Fruit fly (Drosophila melanogaster) whole organism, embryonic: ENCODE data around the gene mRpL39.

ENCODE experiments used
- Asciz ChIP-seq: fragments of 200-800 bp; sonication (Bioruptor generic); optimal IDR thresholded peaks from 2 replicates; lab custom pipeline; 2017; ENCODE audit warnings: missing biosample characterization, mild to moderate bottlenecking, missing genetic modification characterization, missing genetic modification reagents
- Atf-2 ChIP-seq: fragments of 200-800 bp; sonication (Bioruptor generic); optimal IDR thresholded peaks from 2 replicates; lab custom pipeline; 2016; ENCODE audit warnings: missing biosample characterization, missing genetic modification characterization
- CG10543 ChIP-seq: fragments of 200-800 bp; sonication (Bioruptor generic); optimal IDR thresholded peaks from 3 replicates; lab custom pipeline; 2017; ENCODE audit warnings: missing biosample characterization, mild to moderate bottlenecking, missing genetic modification characterization, moderate library complexity
- CG12104 ChIP-seq: fragments of 200-800 bp; sonication (Bioruptor generic); optimal IDR thresholded peaks from 3 replicates; lab custom pipeline; 2016; ENCODE audit warnings: missing biosample characterization, missing genetic modification characterization
- CG15011 ChIP-seq: fragments of 200-800 bp; sonication (Bioruptor generic); optimal IDR thresholded peaks from 3 replicates; lab custom pipeline; 2018; ENCODE audit warnings: missing biosample characterization, mild to moderate bottlenecking, missing genetic modification characterization
- CG17568 ChIP-seq: fragments of 200-800 bp; sonication (Bioruptor generic); optimal IDR thresholded peaks from 2 replicates; lab custom pipeline; 2018; ENCODE audit warnings: missing biosample characterization, mild to moderate bottlenecking, missing genetic modification characterization, moderate library complexity
- CG2712 ChIP-seq: fragments of 200-800 bp; optimal IDR thresholded peaks from 3 replicates; lab custom pipeline; 2019; ENCODE audit warnings: missing biosample characterization, mild to moderate bottlenecking, missing genetic modification characterization, moderate library complexity
- CG42726 ChIP-seq: fragments of 200-800 bp; sonication (Bioruptor generic); IDR thresholded peaks from 2 replicates; pipeline ENCODE4 v1.3.6; 2022; ENCODE audit warnings: missing biosample characterization, missing genetic modification characterization; ENCODE audit not compliant: partially characterized antibody
- CG6175 ChIP-seq: fragments of 200-800 bp; sonication (Bioruptor generic); IDR thresholded peaks from 3 replicates; pipeline ENCODE4 v1.3.6; 2022; ENCODE audit warnings: missing biosample characterization, missing genetic modification characterization
- CG6791 ChIP-seq: fragments of 200-800 bp; sonication (Bioruptor generic); IDR thresholded peaks from 3 replicates; pipeline ENCODE4 v1.3.6; 2022; ENCODE audit warnings: missing biosample characterization, missing genetic modification characterization; ENCODE audit not compliant: partially characterized antibody
- CG7786 ChIP-seq: fragments of 200-800 bp; sonication (Bioruptor generic); optimal IDR thresholded peaks from 2 replicates; lab custom pipeline; 2016; ENCODE audit warnings: missing biosample characterization, missing genetic modification characterization
- CG8290 ChIP-seq, 3 experiments: fragments of 200-800 bp; sonication (Bioruptor generic); optimal IDR thresholded peaks; 2 replicates each; lab custom pipeline; 2016 to 2019; ENCODE audit warnings: missing biosample characterization in 3 of 3, missing genetic modification characterization in 3 of 3, mild to moderate bottlenecking in 2 of 3, moderate library complexity in 1 of 3
- CG8388 ChIP-seq: fragments of 200-800 bp; sonication (Bioruptor generic); optimal IDR thresholded peaks from 2 replicates; lab custom pipeline; 2019; ENCODE audit warnings: missing biosample characterization, mild to moderate bottlenecking, missing genetic modification characterization, moderate library complexity
- CG9932 ChIP-seq: fragments of 200-800 bp; sonication (Bioruptor generic); IDR thresholded peaks from 2 replicates; pipeline ENCODE4 v1.3.6; 2022; ENCODE audit warnings: missing biosample characterization, missing genetic modification characterization
- CHES-1-like ChIP-seq: fragments of 200-800 bp; sonication (Bioruptor generic); optimal IDR thresholded peaks from 2 replicates; lab custom pipeline; 2016; ENCODE audit warnings: missing biosample characterization, missing genetic modification characterization
- ERR ChIP-seq: fragments of 200-800 bp; sonication (Bioruptor generic); optimal IDR thresholded peaks from 2 replicates; lab custom pipeline; 2016; ENCODE audit warnings: missing biosample characterization, missing genetic modification characterization
- Hr39 ChIP-seq: fragments of >200 bp; optimal IDR thresholded peaks from 2 replicates; lab custom pipeline; 2017
- MBD-R2 ChIP-seq: fragments of 200-800 bp; sonication (Bioruptor generic); IDR thresholded peaks from 2 replicates; pipeline ENCODE4 v1.3.6; 2022; ENCODE audit warnings: missing biosample characterization, missing genetic modification characterization
- NfI ChIP-seq: fragments of 200-800 bp; sonication (Bioruptor generic); optimal IDR thresholded peaks from 3 replicates; lab custom pipeline; 2018; ENCODE audit warnings: missing biosample characterization, mild to moderate bottlenecking, missing genetic modification characterization, moderate library complexity
- Ptx1 ChIP-seq: fragments of 200-800 bp; sonication (Bioruptor generic); IDR thresholded peaks from 2 replicates; pipeline ENCODE4 v1.3.6; 2022; ENCODE audit warnings: missing biosample characterization, missing genetic modification characterization
- Rx ChIP-seq: fragments of 200-800 bp; sonication (Bioruptor generic); IDR thresholded peaks from 2 replicates; pipeline ENCODE4 v1.3.6; 2022; ENCODE audit warnings: missing biosample characterization, missing genetic modification characterization
- Sox100B ChIP-seq: fragments of 200-800 bp; sonication (Bioruptor generic); optimal IDR thresholded peaks from 3 replicates; lab custom pipeline; 2018; ENCODE audit warnings: missing biosample characterization, mild to moderate bottlenecking, missing genetic modification characterization
- Ssrp ChIP-seq: fragments of 200-800 bp; sonication (Bioruptor generic); optimal IDR thresholded peaks from 2 replicates; lab custom pipeline; 2018; ENCODE audit warnings: missing biosample characterization, mild to moderate bottlenecking, missing genetic modification characterization, moderate library complexity
- ac ChIP-seq: fragments of 200-800 bp; sonication (Bioruptor generic); optimal IDR thresholded peaks from 3 replicates; lab custom pipeline; 2017; ENCODE audit warnings: missing biosample characterization, mild to moderate bottlenecking, missing genetic modification characterization
- ato ChIP-seq: fragments of 200-800 bp; sonication (Bioruptor generic); IDR thresholded peaks from 2 replicates; pipeline ENCODE4 v1.3.6; 2022; ENCODE audit warnings: missing biosample characterization, missing genetic modification characterization; ENCODE audit not compliant: partially characterized antibody
- cad ChIP-seq: fragments of >200 bp; optimal IDR thresholded peaks from 2 replicates; lab custom pipeline; 2017; ENCODE audit warnings: missing biosample characterization, missing genetic modification characterization
- caup ChIP-seq: fragments of 200-800 bp; sonication (Bioruptor generic); optimal IDR thresholded peaks from 3 replicates; lab custom pipeline; 2017; ENCODE audit warnings: missing biosample characterization, mild to moderate bottlenecking, missing genetic modification characterization, moderate library complexity; ENCODE audit not compliant: severe bottlenecking
- ci ChIP-seq: fragments of 200-800 bp; sonication (Bioruptor generic); IDR thresholded peaks from 3 replicates; pipeline ENCODE4 v1.3.6; 2022; ENCODE audit warnings: missing biosample characterization, missing genetic modification characterization
- dpn ChIP-seq, 2 experiments: fragments of 200-800 bp; sonication (Bioruptor generic); optimal IDR thresholded peaks; 3 replicates each; lab custom pipeline; 2016; ENCODE audit warnings: missing biosample characterization in 2 of 2, missing genetic modification characterization in 2 of 2
- ems ChIP-seq: fragments of 200-800 bp; sonication (Bioruptor generic); optimal IDR thresholded peaks from 3 replicates; lab custom pipeline; 2016; ENCODE audit warnings: missing biosample characterization, missing genetic modification characterization
- grau ChIP-seq: fragments of 200-800 bp; optimal IDR thresholded peaks from 3 replicates; lab custom pipeline; 2019; ENCODE audit warnings: missing biosample characterization, mild to moderate bottlenecking, missing genetic modification characterization, moderate library complexity
- hbn ChIP-seq: fragments of 200-800 bp; sonication (Bioruptor generic); IDR thresholded peaks from 2 replicates; pipeline ENCODE4 v1.3.6; 2022; ENCODE audit warnings: missing biosample characterization, missing genetic modification characterization; ENCODE audit not compliant: partially characterized antibody
- lola ChIP-seq, 3 experiments: fragments of >200 bp in 2 of 3; fragments of 200-800 bp in 1 of 3; sonication (Bioruptor generic) in 1 of 3; optimal IDR thresholded peaks; 2 replicates each; lab custom pipeline; 2017 to 2019; ENCODE audit warnings: missing biosample characterization in 3 of 3, missing genetic modification characterization in 3 of 3, mild to moderate bottlenecking in 1 of 3, moderate library complexity in 1 of 3
- nmo ChIP-seq: fragments of 200-800 bp; sonication (Bioruptor generic); optimal IDR thresholded peaks from 2 replicates; lab custom pipeline; 2018; ENCODE audit warnings: missing biosample characterization, mild to moderate bottlenecking, missing genetic modification characterization, moderate library complexity
- nom ChIP-seq: fragments of 200-800 bp; sonication (Bioruptor generic); optimal IDR thresholded peaks from 2 replicates; lab custom pipeline; 2017; ENCODE audit warnings: missing biosample characterization, missing genetic modification characterization, mild to moderate bottlenecking, moderate library complexity, missing genetic modification reagents
- onecut ChIP-seq: fragments of 200-800 bp; sonication (Bioruptor generic); IDR thresholded peaks from 2 replicates; pipeline ENCODE4 v1.3.6; 2022; ENCODE audit warnings: missing biosample characterization, missing genetic modification characterization
- phol ChIP-seq: fragments of 200-800 bp; sonication (Bioruptor generic); optimal IDR thresholded peaks from 3 replicates; lab custom pipeline; 2018; ENCODE audit warnings: missing biosample characterization, mild to moderate bottlenecking, missing genetic modification characterization, moderate library complexity
- pnt ChIP-seq: fragments of 200-800 bp; sonication (Bioruptor generic); optimal IDR thresholded peaks from 3 replicates; lab custom pipeline; 2016; ENCODE audit warnings: missing biosample characterization, missing genetic modification characterization
- prd ChIP-seq, 3 experiments: fragments of >200 bp in 2 of 3; fragments of 200-800 bp in 1 of 3; sonication (Bioruptor generic) in 1 of 3; optimal IDR thresholded peaks in 2 of 3; IDR thresholded peaks in 1 of 3; 2 replicates in 2 of 3; 3 replicates in 1 of 3; pipeline versions ENCODE4 v1.3.6 to Lab custom; 2017 to 2022; ENCODE audit warnings: missing biosample characterization in 1 of 3, missing genetic modification characterization in 1 of 3
- repo ChIP-seq: fragments of 200-800 bp; sonication (Bioruptor generic); optimal IDR thresholded peaks from 2 replicates; lab custom pipeline; 2016; ENCODE audit warnings: missing biosample characterization, missing genetic modification characterization
- sens ChIP-seq: fragments of 200-800 bp; sonication (Bioruptor generic); peaks from one replicate; lab custom pipeline; 2016; ENCODE audit warnings: missing biosample characterization, missing genetic modification characterization
- shn ChIP-seq: fragments of 200-800 bp; sonication (Bioruptor generic); optimal IDR thresholded peaks from 3 replicates; lab custom pipeline; 2016; ENCODE audit warnings: missing biosample characterization, missing genetic modification characterization
- sim ChIP-seq: fragments of 200-800 bp; sonication (Bioruptor generic); IDR thresholded peaks from 2 replicates; pipeline ENCODE4 v1.3.6; 2022; ENCODE audit warnings: missing biosample characterization, missing genetic modification characterization
- tio ChIP-seq: fragments of 200-800 bp; sonication (Bioruptor generic); optimal IDR thresholded peaks from 2 replicates; lab custom pipeline; 2017; ENCODE audit warnings: missing biosample characterization, missing genetic modification characterization, inconsistent platforms
- vvl ChIP-seq: fragments of 200-800 bp; sonication (Bioruptor generic); IDR thresholded peaks from 2 replicates; pipeline ENCODE4 v1.3.6; 2022; ENCODE audit warnings: missing biosample characterization, missing genetic modification characterization
- wdn ChIP-seq: fragments of 200-800 bp; sonication (Bioruptor generic); IDR thresholded peaks from 2 replicates; pipeline ENCODE4 v1.3.6; 2022; ENCODE audit warnings: missing biosample characterization, missing genetic modification characterization

The mRpL39 gene

DNA sequence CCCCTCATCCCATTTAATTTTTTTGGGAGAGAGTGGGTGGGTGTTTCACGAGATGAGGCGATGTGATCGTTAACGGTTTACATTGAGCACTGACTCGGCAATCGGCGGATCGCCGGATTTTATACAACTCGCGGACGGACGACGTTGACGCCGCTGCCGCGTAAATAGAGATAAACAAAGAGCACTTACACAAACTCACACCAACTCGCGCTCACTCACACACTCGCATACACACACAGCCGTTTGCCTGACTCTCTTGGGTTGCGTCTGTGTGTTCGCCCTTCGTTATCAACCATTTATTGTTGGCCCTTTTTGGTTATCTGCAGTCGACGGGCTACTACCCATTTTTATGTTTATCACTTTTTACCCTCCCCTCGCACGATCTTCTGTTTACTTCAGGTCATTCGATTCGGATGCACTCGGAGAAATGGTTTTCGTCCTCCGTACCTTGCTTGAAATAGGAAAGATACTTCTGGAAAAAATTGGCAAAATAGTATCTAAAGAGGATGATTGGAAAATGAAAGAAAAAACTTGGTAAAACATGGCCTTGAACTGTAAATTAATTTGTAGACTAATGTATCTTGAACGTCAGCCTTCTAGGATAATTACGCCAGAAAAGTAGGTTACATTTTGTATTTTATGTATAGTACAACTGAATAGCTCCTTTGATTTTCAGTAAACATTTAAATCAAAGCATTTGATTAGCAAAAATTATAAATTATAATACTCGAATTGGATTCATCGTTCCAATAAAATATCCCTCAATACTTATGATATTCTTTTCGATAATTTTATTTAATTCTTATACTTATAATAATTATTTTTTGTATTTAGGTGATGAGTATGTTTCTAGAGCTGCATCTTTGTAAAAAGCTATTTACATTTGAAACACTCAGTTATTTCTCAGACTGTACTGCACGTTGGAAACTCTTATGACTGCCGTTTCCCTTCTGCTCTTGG lies 21.6 kb downstream of the mRpL39 start (continued):
- peak; percentile 37; the same call in 1 of the 2 replicates for TF ChIP-seq CG42726
- TF ChIP-seq grau: peak; percentile 45
- peak; percentile 58 for TF ChIP-seq vvl (GFP tag; lab: Robert Waterston, UW)
- TF ChIP-seq CG2712: peak; percentile 62
- TF ChIP-seq pnt (GFP tag; lab: Kevin White, UChicago): peak; percentile 47
- peak; percentile 64 for TF ChIP-seq cad
- peak; percentile 72 for TF ChIP-seq tio (GFP tag; lab: Kevin White, UChicago)
- no peak; the same call in 1 of the 2 replicates for TF ChIP-seq onecut (GFP tag; lab: Robert Waterston, UW)
- TF ChIP-seq sim (GFP tag; lab: Robert Waterston, UW): 0 out of 2 replicates have a peak, but pooled peaks have one; percentile 4
- TF ChIP-seq Hr39 (lab: Kevin White, UChicago): no peak
- TF ChIP-seq prd (optimal IDR thresholded peaks at IDR 0.05; lab: Kevin White, UChicago): no peak
- peak; percentile 66 for TF ChIP-seq prd (GFP tag; IDR thresholded peaks at IDR 0.05; lab: Robert Waterston, UW)
- TF ChIP-seq ems: peak; percentile 29
- peak; percentile 22 for TF ChIP-seq Atf-2
- TF ChIP-seq hbn (GFP tag; lab: Robert Waterston, UW): 0 out of 2 replicates have a peak, but pooled peaks have one; percentile 33
- TF ChIP-seq Sox100B: peak; percentile 51
- TF ChIP-seq phol (tag; lab: Kevin White, UChicago): peak; percentile 75
- TF ChIP-seq nom (GFP tag; lab: Kevin White, UChicago): peak; percentile 17
- no peak for TF ChIP-seq caup (GFP tag; lab: Kevin White, UChicago)
- TF ChIP-seq CG17568 (GFP tag; lab: Kevin White, UChicago): peak; percentile 46
- peak; percentile 65; the same call in 2 of the 3 replicates for TF ChIP-seq ci (GFP tag; lab: Robert Waterston, UW)
- no peak for TF ChIP-seq CG9932 (GFP tag; lab: Robert Waterston, UW)
- TF ChIP-seq nmo (GFP tag; lab: Kevin White, UChicago): peak; percentile 73
- no peak for TF ChIP-seq MBD-R2 (GFP tag; lab: Robert Waterston, UW)
- 0 out of 2 replicates have a peak, but pooled peaks have one; percentile 15 for TF ChIP-seq wdn
- TF ChIP-seq ato (GFP tag; lab: Robert Waterston, UW): peak; percentile 38; the same call in 1 of the 2 replicates
- TF ChIP-seq Rx (GFP tag; lab: Robert Waterston, UW): peak; percentile 47; the same call in 1 of the 2 replicates
- TF ChIP-seq CHES-1-like (GFP tag; lab: Kevin White, UChicago): peak; percentile 19
- TF ChIP-seq Ptx1 (GFP tag; lab: Robert Waterston, UW): peak; percentile 49
- no peak for TF ChIP-seq repo (GFP tag; lab: Kevin White, UChicago)
- TF ChIP-seq CG8388: peak; percentile 17
- TF ChIP-seq ERR (GFP tag; lab: Kevin White, UChicago): no peak
- TF ChIP-seq sens: peak; percentile 93
- TF ChIP-seq CG15011 (GFP tag; lab: Kevin White, UChicago): no peak
- TF ChIP-seq CG8290 (GFP tag; optimal IDR thresholded peaks at IDR 0.05; lab: Kevin White, UChicago): peak; percentile 7
- peak in 1 of 2 experiments; percentile 56 for TF ChIP-seq CG8290 (tag; optimal IDR thresholded peaks at IDR 0.05; lab: Kevin White, UChicago)
- TF ChIP-seq shn: peak; percentile 48
- TF ChIP-seq Ssrp (tag; lab: Kevin White, UChicago): peak; percentile 69
- TF ChIP-seq CG6175 (GFP tag; lab: Robert Waterston, UW): no peak
- peak; percentile 20 for TF ChIP-seq NfI (GFP tag; lab: Kevin White, UChicago)
- TF ChIP-seq ac (GFP tag; lab: Kevin White, UChicago): no peak
- TF ChIP-seq CG7786 (GFP tag; lab: Kevin White, UChicago): peak; percentile 32
- no peak for TF ChIP-seq Asciz (GFP tag; lab: Kevin White, UChicago)
- TF ChIP-seq lola (GFP tag; optimal IDR thresholded peaks at IDR 0.05; lab: Kevin White, UChicago): peak in 1 of 3 experiments; percentile 92
- TF ChIP-seq CG12104 (GFP tag; lab: Kevin White, UChicago): peak; percentile 31
- TF ChIP-seq CG6791 (GFP tag; lab: Robert Waterston, UW): peak; percentile 62; the same call in 1 of the 3 replicates
- TF ChIP-seq dpn (GFP tag; optimal IDR thresholded peaks at IDR 0.05; lab: Kevin White, UChicago): peak; percentile 1 to 2
- peak; percentile 81 for TF ChIP-seq CG10543 (GFP tag; lab: Kevin White, UChicago)
